Fruit fly (Drosophila melanogaster): Measurements from ENCODE around the gene spartin.

Gene spartin

DNA sequence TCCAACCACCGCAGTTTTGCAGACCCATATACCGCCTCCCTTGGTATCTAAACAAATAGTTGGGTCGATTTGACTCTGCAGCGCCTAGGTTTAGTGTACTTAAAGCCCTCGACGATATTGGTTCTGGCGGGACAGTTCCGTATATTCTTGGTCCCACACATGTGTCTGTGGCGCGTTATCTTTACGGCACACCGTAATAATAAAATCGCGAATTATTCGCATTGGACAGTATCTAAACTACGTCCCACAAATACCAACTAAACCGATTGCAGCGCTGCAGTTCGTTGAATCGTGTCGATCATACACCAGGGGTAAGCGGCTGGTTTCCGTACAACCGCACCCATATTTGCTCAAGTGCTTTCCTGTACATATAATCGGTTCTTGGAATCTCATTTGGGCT is 51.5 kb downstream of the spartin start:
- TF ChIP-seq Abd-B (GFP tag; optimal IDR thresholded peaks at IDR 0.05) (no peak), Rel (GFP tag; optimal IDR thresholded peaks at IDR 0.05) (no peak), Rel (tag; optimal IDR thresholded peaks at IDR 0.05) (no peak), jim (GFP tag; optimal IDR thresholded peaks at IDR 0.05) (no peak), OdsH (GFP tag; optimal IDR thresholded peaks at IDR 0.05) (no peak), foxo (GFP tag; optimal IDR thresholded peaks at IDR 0.05) (no peak), CG32264 (GFP tag; optimal IDR thresholded peaks at IDR 0.05) (no peak), woc (GFP tag; optimal IDR thresholded peaks at IDR 0.05) (no peak), GATAd (GFP tag; optimal IDR thresholded peaks at IDR 0.05) (no peak), pan (optimal IDR thresholded peaks at IDR 0.05) (no peak), fru (GFP tag; optimal IDR thresholded peaks at IDR 0.05) (no peak)

All from whole organism, wandering third instar larva.